Worm (Caenorhabditis elegans): ENCODE results near the gene fbxc-27.

The fbxc-27 gene

ce11 chrII:880666-881226 is 28.8 kb upstream of the fbxc-27 start:
- TF ChIP-seq ceh-36 (tag; optimal IDR thresholded peaks at IDR 0.05) (no peak), aly-1 (tag; optimal IDR thresholded peaks at IDR 0.05) (no peak), hmg-4 (GFP tag; optimal IDR thresholded peaks at IDR 0.05) (no peak), scrt-1 (GFP tag; IDR thresholded peaks at IDR 0.05) (no peak), F13C5.2 (tag; optimal IDR thresholded peaks at IDR 0.05) (no peak), ets-7 (tag; optimal IDR thresholded peaks at IDR 0.05) (no peak), B0310.2 (tag; optimal IDR thresholded peaks at IDR 0.05) (no peak), ceh-13 (GFP tag; optimal IDR thresholded peaks at IDR 0.05) (no peak), tbx-11 (GFP tag; IDR thresholded peaks at IDR 0.05) (no peak), flt-1 (GFP tag; IDR thresholded peaks at IDR 0.05) (no peak), sea-1 (GFP tag; conservative IDR thresholded peaks at IDR 0.05) (no peak), ama-1 (optimal IDR thresholded peaks at IDR 0.05) (no peak), tbx-37 (GFP tag; conservative IDR thresholded peaks at IDR 0.05) (no peak)

DNA sequence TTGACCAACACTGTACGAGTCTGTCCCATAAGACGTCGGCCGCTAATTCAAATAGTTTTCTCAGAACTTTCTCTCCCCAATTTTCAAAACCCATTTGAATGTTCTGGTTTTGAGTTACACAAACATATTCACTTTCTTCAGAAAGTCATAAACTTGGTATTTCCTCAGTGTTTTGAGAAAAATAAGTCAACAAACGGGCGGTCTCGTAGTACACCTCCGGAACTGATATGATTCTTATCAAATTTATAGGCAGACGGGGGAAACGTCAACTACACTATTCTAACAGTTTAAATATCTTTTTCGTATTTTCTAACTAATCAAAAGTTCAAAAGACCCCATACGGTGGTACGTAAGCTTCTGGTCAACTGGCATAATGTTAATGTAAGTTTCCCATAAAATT is 25.4 kb upstream of the fbxc-27 start:
- TF ChIP-seq scrt-1 (GFP tag; IDR thresholded peaks at IDR 0.05): no peak
- no peak for TF ChIP-seq sea-1 (GFP tag; conservative IDR thresholded peaks at IDR 0.05)
- TF ChIP-seq B0310.2 (tag; optimal IDR thresholded peaks at IDR 0.05): no peak
- no peak for TF ChIP-seq pes-1 (GFP tag; IDR thresholded peaks at IDR 0.05)
- TF ChIP-seq aly-1 (tag; optimal IDR thresholded peaks at IDR 0.05): no peak
- TF ChIP-seq hmbx-1 (tag; optimal IDR thresholded peaks at IDR 0.05): no peak
- TF ChIP-seq ama-1 (optimal IDR thresholded peaks at IDR 0.05): no peak
- TF ChIP-seq hnd-1 (tag; optimal IDR thresholded peaks at IDR 0.05): no peak
- TF ChIP-seq ceh-13 (GFP tag; optimal IDR thresholded peaks at IDR 0.05): no peak

DNA sequence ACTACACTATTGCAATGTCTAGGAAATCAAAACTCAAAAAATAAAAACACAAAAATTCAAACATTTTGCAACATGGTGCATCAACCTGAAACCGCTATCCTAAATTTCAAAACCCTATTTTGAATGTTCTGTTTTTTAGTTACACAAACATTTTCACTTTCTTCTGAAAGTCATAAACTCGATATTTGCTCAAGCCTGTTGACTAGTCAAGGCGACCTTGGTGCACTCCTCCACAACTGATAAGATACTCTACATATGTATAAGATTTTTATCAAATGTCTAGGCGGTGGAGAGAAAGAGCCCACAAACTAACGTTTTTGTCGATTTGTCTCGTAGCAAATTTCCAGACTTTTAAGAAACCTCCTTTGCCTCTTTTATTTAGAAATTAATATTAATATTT is 21.5 kb upstream of the fbxc-27 start, which contains the start of gene T07D3.4:
Gene T07D3.4 (plus strand): TSS at position 286 of the 400 bp plus-strand sequence.
- TF ChIP-seq scrt-1 (GFP tag; IDR thresholded peaks at IDR 0.05) (no peak), aly-1 (tag; optimal IDR thresholded peaks at IDR 0.05) (no peak), ceh-36 (tag; optimal IDR thresholded peaks at IDR 0.05) (no peak)

DNA sequence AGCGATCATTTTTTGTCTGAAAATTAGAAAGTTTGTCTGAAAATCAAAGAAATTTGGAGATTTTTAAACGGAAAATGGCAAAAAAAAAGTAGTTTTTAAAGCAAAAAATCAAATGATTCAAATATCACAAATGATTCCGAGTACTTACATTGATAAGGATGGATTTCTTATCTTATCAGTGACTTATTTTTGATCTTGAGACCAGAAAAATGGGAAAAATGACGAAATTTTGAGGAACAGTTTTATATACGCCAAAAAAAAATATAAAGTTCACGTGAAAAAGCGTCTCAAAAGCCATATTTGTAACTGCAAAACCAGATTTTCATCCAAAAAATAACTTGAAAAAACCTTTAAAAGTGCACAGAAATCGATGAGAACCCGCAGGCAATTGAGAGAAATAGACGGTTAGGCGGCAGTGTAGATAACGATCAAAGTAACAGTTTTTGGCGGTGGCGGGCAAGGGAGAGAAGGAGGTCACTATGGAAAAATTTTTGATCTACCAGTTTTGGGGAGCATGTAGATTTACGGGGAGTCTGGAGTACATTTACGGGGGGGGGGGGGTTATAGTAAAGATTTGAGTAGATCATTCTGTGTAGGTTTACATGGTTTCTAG is 8.7 kb upstream of the fbxc-27 start, which contains the start of gene T07D3.9:
Gene T07D3.9 (minus strand): TSS at position 194 of the 613 bp plus-strand sequence.
- TF ChIP-seq flt-1 (GFP tag; IDR thresholded peaks at IDR 0.05) (no peak), hmbx-1 (tag; optimal IDR thresholded peaks at IDR 0.05) (no peak), aly-1 (tag; optimal IDR thresholded peaks at IDR 0.05) (no peak), ceh-36 (tag; optimal IDR thresholded peaks at IDR 0.05) (no peak), B0310.2 (tag; optimal IDR thresholded peaks at IDR 0.05) (no peak), pes-1 (GFP tag; IDR thresholded peaks at IDR 0.05) (no peak), tra-4 (tag; optimal IDR thresholded peaks at IDR 0.05) (no peak), hnd-1 (tag; optimal IDR thresholded peaks at IDR 0.05) (no peak), scrt-1 (GFP tag; IDR thresholded peaks at IDR 0.05) (no peak), hmg-4 (GFP tag; optimal IDR thresholded peaks at IDR 0.05) (no peak), sea-1 (GFP tag; conservative IDR thresholded peaks at IDR 0.05) (no peak), F13C5.2 (tag; optimal IDR thresholded peaks at IDR 0.05) (no peak), ama-1 (optimal IDR thresholded peaks at IDR 0.05) (no peak), tbx-11 (GFP tag; IDR thresholded peaks at IDR 0.05) (no peak), ets-7 (tag; optimal IDR thresholded peaks at IDR 0.05) (no peak), tbx-37 (GFP tag; conservative IDR thresholded peaks at IDR 0.05) (no peak), ceh-13 (GFP tag; optimal IDR thresholded peaks at IDR 0.05) (no peak)

ce11 chrII:901632-902031 is 7.9 kb upstream of the fbxc-27 start, which contains the start of gene T07D3.2:
TSS of gene T07D3.2 (plus strand) at chrII:901932.
- TF ChIP-seq ets-7 (tag; optimal IDR thresholded peaks at IDR 0.05) (no peak), sea-1 (GFP tag; conservative IDR thresholded peaks at IDR 0.05) (no peak), ceh-36 (tag; optimal IDR thresholded peaks at IDR 0.05) (no peak), B0310.2 (tag; optimal IDR thresholded peaks at IDR 0.05) (no peak), tbx-37 (GFP tag; conservative IDR thresholded peaks at IDR 0.05) (no peak), pes-1 (GFP tag; IDR thresholded peaks at IDR 0.05) (no peak), F13C5.2 (tag; optimal IDR thresholded peaks at IDR 0.05) (no peak), hmg-4 (GFP tag; optimal IDR thresholded peaks at IDR 0.05) (no peak), hnd-1 (tag; optimal IDR thresholded peaks at IDR 0.05) (no peak), hmbx-1 (tag; optimal IDR thresholded peaks at IDR 0.05) (no peak), tbx-11 (GFP tag; IDR thresholded peaks at IDR 0.05) (no peak), aly-1 (tag; optimal IDR thresholded peaks at IDR 0.05) (no peak), ama-1 (optimal IDR thresholded peaks at IDR 0.05) (no peak)

ce11 chrII:905335-905734 is 4.2 kb upstream of the fbxc-27 start:
- TF ChIP-seq sea-1 (GFP tag; conservative IDR thresholded peaks at IDR 0.05) (0 out of 2 replicates have a peak, but pooled peaks have one; percentile 29), F13C5.2 (tag; optimal IDR thresholded peaks at IDR 0.05) (no peak), tra-4 (tag; optimal IDR thresholded peaks at IDR 0.05) (no peak), tbx-11 (GFP tag; IDR thresholded peaks at IDR 0.05) (no peak), B0310.2 (tag; optimal IDR thresholded peaks at IDR 0.05) (no peak), pes-1 (GFP tag; IDR thresholded peaks at IDR 0.05) (peak; percentile 37; the same call in 1 of the 2 replicates), flt-1 (GFP tag; IDR thresholded peaks at IDR 0.05) (no peak), ets-7 (tag; optimal IDR thresholded peaks at IDR 0.05) (no peak), ceh-36 (tag; optimal IDR thresholded peaks at IDR 0.05) (no peak), ama-1 (optimal IDR thresholded peaks at IDR 0.05) (no peak), ceh-13 (GFP tag; optimal IDR thresholded peaks at IDR 0.05) (no peak), tbx-37 (GFP tag; conservative IDR thresholded peaks at IDR 0.05) (no peak), scrt-1 (GFP tag; IDR thresholded peaks at IDR 0.05) (no peak), hmbx-1 (tag; optimal IDR thresholded peaks at IDR 0.05) (no peak)

ce11 chrII:911680-912079 is 2.1 kb downstream of the fbxc-27 start, which contains the start of gene fbxc-31:
TSS of gene fbxc-31 (plus strand) at chrII:911980.
- TF ChIP-seq F13C5.2 (tag; optimal IDR thresholded peaks at IDR 0.05): no peak
- TF ChIP-seq tra-4 (tag; optimal IDR thresholded peaks at IDR 0.05): no peak
- no peak for TF ChIP-seq ets-7 (tag; optimal IDR thresholded peaks at IDR 0.05)
- TF ChIP-seq aly-1 (tag; optimal IDR thresholded peaks at IDR 0.05): no peak
- no peak for TF ChIP-seq tbx-11 (GFP tag; IDR thresholded peaks at IDR 0.05)
- TF ChIP-seq ama-1 (optimal IDR thresholded peaks at IDR 0.05): no peak
- no peak for TF ChIP-seq hmg-4 (GFP tag; optimal IDR thresholded peaks at IDR 0.05)
- no peak for TF ChIP-seq flt-1 (GFP tag; IDR thresholded peaks at IDR 0.05)
- no peak for TF ChIP-seq scrt-1 (GFP tag; IDR thresholded peaks at IDR 0.05)
- no peak for TF ChIP-seq tbx-37 (GFP tag; conservative IDR thresholded peaks at IDR 0.05)
- TF ChIP-seq pes-1 (GFP tag; IDR thresholded peaks at IDR 0.05): no peak
- TF ChIP-seq hmbx-1 (tag; optimal IDR thresholded peaks at IDR 0.05): no peak
- TF ChIP-seq ceh-13 (GFP tag; optimal IDR thresholded peaks at IDR 0.05): no peak

All from whole organism, early embryonic.